Worm (Caenorhabditis elegans): Measurements from ENCODE around the gene ugt-3.

ugt-3 gene

DNA sequence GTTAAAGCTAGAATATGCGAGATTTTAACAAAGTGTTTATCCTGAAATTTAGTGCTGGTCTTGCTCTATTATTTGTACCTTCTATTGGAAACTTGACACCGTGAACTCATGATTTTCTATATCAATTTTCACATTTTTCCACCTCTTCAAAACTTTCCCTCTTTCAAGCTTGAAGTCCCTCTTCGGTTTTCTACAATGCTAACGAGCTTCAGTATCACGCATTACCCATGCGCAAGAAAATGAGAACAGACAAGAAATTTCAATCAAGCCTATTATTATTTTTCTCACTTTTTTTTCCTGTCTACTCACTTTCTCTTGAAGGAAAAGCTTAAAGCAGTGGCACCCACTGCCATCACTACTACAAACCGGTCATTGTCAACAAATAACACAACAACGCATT is 11.7 kb upstream of the ugt-3 start (continued):
- TF ChIP-seq spr-3 (GFP tag; optimal IDR thresholded peaks at IDR 0.05) (no peak), dve-1 (tag; optimal IDR thresholded peaks at IDR 0.05; ENCODE audit: insufficient read depth) (no peak)

DNA sequence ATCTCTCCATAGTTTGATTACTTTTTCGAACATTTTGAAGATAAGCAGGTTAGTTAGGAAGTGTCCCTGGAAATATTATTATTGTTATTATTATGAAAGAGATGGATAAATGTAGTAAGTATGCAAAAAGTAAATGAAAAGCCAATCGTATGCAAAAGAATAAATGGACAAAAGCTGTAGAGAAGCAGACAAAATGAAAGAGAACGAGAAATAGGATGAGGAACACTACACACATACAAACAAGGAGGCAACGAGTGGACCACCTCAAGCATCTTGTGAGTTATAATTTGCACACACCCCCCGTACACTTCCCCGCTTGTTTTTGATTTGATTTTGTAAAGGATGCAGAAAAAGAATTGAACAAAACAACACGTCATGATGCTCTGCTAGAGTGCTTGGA is 11.1 kb upstream of the ugt-3 start, which contains the start of gene ZC443.2:
ZC443.2 (minus strand) TSS at position 67 of the 400 bp plus-strand sequence.
- peak in 1 of 2 experiments; percentile 1 for TF ChIP-seq unc-62 (GFP tag; optimal IDR thresholded peaks at IDR 0.05 in 1 of 2)
- no peak for TF ChIP-seq unc-62 (tag; optimal IDR thresholded peaks at IDR 0.05)
- TF ChIP-seq nhr-11 (tag; optimal IDR thresholded peaks at IDR 0.05): no peak

DNA sequence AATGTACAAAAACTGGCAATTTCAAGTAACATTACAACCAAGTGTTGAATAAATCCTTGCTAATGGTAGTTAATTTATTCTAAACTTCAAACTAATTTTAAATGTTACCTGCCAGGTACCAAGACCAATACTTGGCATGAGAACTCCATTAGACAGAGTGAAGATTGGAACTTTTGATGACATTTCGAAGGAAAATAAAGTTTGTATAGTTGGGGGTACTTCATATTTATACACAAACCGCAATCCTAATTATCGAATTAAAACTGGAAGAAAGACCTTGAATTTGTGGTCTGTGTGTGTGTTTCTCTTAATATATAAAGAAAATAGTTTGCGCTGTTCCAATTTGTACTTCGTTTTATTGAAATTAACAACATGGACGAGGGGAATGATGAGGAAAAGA is 9.8 kb upstream of the ugt-3 start, which contains the start of gene ZC443.1:
ZC443.1 (minus strand) TSS at position 205 of the 400 bp plus-strand sequence.
- TF ChIP-seq zfp-2 (tag; optimal IDR thresholded peaks at IDR 0.05): no peak
- no peak for TF ChIP-seq snpc-4 (tag; optimal IDR thresholded peaks at IDR 0.05)
- TF ChIP-seq ztf-7 (tag; optimal IDR thresholded peaks at IDR 0.05): no peak
- TF ChIP-seq dmd-6 (GFP tag; IDR thresholded peaks at IDR 0.05): no peak
- no peak for TF ChIP-seq unc-130 (GFP tag; optimal IDR thresholded peaks at IDR 0.05)
- no peak for TF ChIP-seq daf-12 (tag; optimal IDR thresholded peaks at IDR 0.05)
- no peak for TF ChIP-seq lin-13 (GFP tag; optimal IDR thresholded peaks at IDR 0.05)
- no peak for TF ChIP-seq madf-9 (GFP tag; conservative IDR thresholded peaks at IDR 0.05)
- no peak for TF ChIP-seq ZK337.2 (GFP tag; IDR thresholded peaks at IDR 0.05)
- no peak for TF ChIP-seq ceh-20 (GFP tag; IDR thresholded peaks at IDR 0.05)
- TF ChIP-seq skn-1 (tag; optimal IDR thresholded peaks at IDR 0.05): no peak
- no peak for TF ChIP-seq nhr-6 (tag; optimal IDR thresholded peaks at IDR 0.05)
- no peak for TF ChIP-seq spr-3 (GFP tag; optimal IDR thresholded peaks at IDR 0.05)
- no peak for TF ChIP-seq set-16 (GFP tag; IDR thresholded peaks at IDR 0.05)
- no peak for TF ChIP-seq pqm-1 (tag; optimal IDR thresholded peaks at IDR 0.05)
- no peak for TF ChIP-seq vab-7 (GFP tag; IDR thresholded peaks at IDR 0.05)
- TF ChIP-seq daf-8 (GFP tag; IDR thresholded peaks at IDR 0.05): no peak
- no peak for TF ChIP-seq F10B5.3 (tag; optimal IDR thresholded peaks at IDR 0.05)

DNA sequence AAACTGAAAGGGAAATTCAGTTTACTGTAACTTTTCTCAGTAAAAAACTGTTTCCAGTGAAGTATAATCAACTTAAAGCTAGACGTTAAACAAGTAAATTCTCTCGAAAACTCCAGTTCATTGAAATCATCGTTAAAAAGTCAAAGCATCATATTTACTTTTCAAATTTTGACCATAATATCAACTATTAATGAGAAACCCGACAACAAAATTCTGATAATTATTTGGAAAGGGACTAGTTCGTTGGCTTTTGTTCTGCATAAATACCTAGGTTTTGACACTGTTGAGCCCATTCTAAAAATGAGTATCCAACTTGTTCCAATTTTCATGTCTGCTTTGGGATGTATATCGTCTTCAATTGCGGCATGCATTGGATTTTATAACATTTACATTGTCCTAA is 6.1 kb upstream of the ugt-3 start, which contains the start of gene ZC443.7:
ZC443.7 (plus strand) TSS at position 301 of the 400 bp plus-strand sequence.
- TF ChIP-seq nhr-237 (tag; optimal IDR thresholded peaks at IDR 0.05) (no peak), tra-1 (GFP tag; IDR thresholded peaks at IDR 0.05) (no peak), mxl-3 (GFP tag; optimal IDR thresholded peaks at IDR 0.05) (no peak), aha-1 (tag) (no peak), nhr-11 (tag; optimal IDR thresholded peaks at IDR 0.05) (no peak), mep-1 (tag; optimal IDR thresholded peaks at IDR 0.05) (no peak), lsy-2 (tag; optimal IDR thresholded peaks at IDR 0.05) (no peak)

DNA sequence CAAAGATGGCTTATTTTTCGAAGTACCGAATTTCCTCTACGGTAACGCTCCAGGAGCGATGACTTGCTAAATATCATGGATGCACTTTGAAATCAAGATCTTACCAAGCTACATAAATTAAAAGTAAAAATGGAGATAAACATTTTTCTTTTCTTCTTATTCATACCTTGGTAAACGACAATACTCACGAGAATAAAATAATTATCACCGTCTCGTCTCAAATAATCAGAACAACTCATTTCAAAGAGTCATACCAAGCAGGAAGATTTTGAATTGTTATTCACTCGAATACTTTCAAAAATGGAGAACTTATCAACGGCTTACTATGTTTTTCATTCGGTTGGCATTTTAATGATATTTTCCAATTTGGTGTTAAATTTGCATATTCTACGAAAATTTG is 3.2 kb upstream of the ugt-3 start, which contains the start of gene srbc-45:
srbc-45 (plus strand) TSS at position 301 of the 400 bp plus-strand sequence.
- TF ChIP-seq cey-2 (tag; optimal IDR thresholded peaks at IDR 0.05; ENCODE audit: borderline replicate concordance, insufficient read depth): no peak

DNA sequence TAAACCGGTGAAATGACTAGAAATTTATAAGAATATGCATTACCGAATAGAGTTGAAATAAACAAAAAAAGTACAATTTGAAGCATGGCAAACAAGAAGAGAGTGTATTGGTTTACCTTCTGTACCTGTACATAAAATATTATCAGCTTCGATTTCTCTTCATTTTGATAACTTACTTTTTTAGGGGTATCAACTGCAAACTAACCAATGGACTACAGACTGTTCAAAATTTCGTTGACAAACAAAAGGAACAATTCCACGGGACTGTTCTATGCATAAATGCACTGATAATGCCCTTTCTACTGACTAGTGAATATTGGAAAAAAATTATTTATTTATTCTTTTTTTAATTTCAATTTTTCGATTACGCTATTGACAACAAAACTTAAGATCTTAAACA is 2.1 kb downstream of the ugt-3 start, which contains the start of gene ugt-6:
ugt-6 (minus strand) TSS at position 233 of the 400 bp plus-strand sequence.
- TF ChIP-seq madf-5 (GFP tag; IDR thresholded peaks at IDR 0.05) (no peak), F10B5.3 (tag; optimal IDR thresholded peaks at IDR 0.05) (no peak), rbr-2 (tag; optimal IDR thresholded peaks at IDR 0.05) (no peak), daf-16 (GFP tag; optimal IDR thresholded peaks at IDR 0.05) (no peak), daf-16 (tag; optimal IDR thresholded peaks at IDR 0.05) (peak; percentile 82), ceh-32 (tag; optimal IDR thresholded peaks at IDR 0.05; ENCODE audit: poor library complexity) (no peak), gei-8 (GFP tag; optimal IDR thresholded peaks at IDR 0.05) (no peak), pha-4 (GFP tag; IDR thresholded peaks at IDR 0.05) (no peak), pha-4 (tag; optimal IDR thresholded peaks at IDR 0.05) (no peak), nhr-28 (tag; optimal IDR thresholded peaks at IDR 0.05) (peak; percentile 75), mdl-1 (tag; optimal IDR thresholded peaks at IDR 0.05) (no peak), spr-3 (GFP tag; optimal IDR thresholded peaks at IDR 0.05) (no peak), arid-1 (GFP tag; conservative IDR thresholded peaks at IDR 0.05) (no peak), nhr-102 (tag; optimal IDR thresholded peaks at IDR 0.05) (no peak), nhr-25 (tag; optimal IDR thresholded peaks at IDR 0.05; ENCODE audit: borderline replicate concordance, insufficient read depth) (no peak), zip-11 (GFP tag; IDR thresholded peaks at IDR 0.05) (no peak), zfp-3 (GFP tag; conservative IDR thresholded peaks at IDR 0.05) (no peak)

All from whole organism, L4 larva.